Worm (Caenorhabditis elegans) whole organism, late embryonic: ENCODE measurements around the gene affl-2.

Source experiments
- ama-1 ChIP-seq: fragments of 150-350 bp; optimal IDR thresholded peaks from 2 replicates; lab custom pipeline; 2014
- ceh-19 ChIP-seq: fragments of 200-800 bp; sonication (Bioruptor generic); optimal IDR thresholded peaks from 2 replicates; lab custom pipeline; 2018; ENCODE audit warnings: mild to moderate bottlenecking, missing genetic modification characterization, missing compliant biosample characterization
- ceh-24 ChIP-seq: sonication (generic microtip); optimal IDR thresholded peaks from 2 replicates; lab custom pipeline; 2016; ENCODE audit warnings: mild to moderate bottlenecking, missing genetic modification characterization, missing compliant biosample characterization
- ceh-45 ChIP-seq: fragments of 200-800 bp; sonication (Bioruptor generic); IDR thresholded peaks from 2 replicates; pipeline ENCODE4 v1.3.6; 2022; ENCODE audit warnings: missing genetic modification reagents, missing genetic modification characterization, missing compliant biosample characterization
- dve-1 ChIP-seq: sonication (generic microtip); optimal IDR thresholded peaks from 2 replicates; lab custom pipeline; 2017; ENCODE audit warnings: antibody characterized with exemption, mild to moderate bottlenecking, missing genetic modification characterization, missing compliant biosample characterization
- elt-2 ChIP-seq: sonication (generic microtip); optimal IDR thresholded peaks from 2 replicates; lab custom pipeline; 2016; ENCODE audit warnings: missing genetic modification reagents, missing genetic modification characterization, missing compliant biosample characterization
- elt-4 ChIP-seq: sonication (generic microtip); optimal IDR thresholded peaks from 2 replicates; lab custom pipeline; 2016; ENCODE audit warnings: missing genetic modification characterization, missing compliant biosample characterization
- gmeb-2 ChIP-seq: sonication (generic microtip); optimal IDR thresholded peaks from 2 replicates; lab custom pipeline; 2016; ENCODE audit warnings: missing genetic modification characterization, inconsistent platforms, missing compliant biosample characterization
- pros-1 ChIP-seq: fragments of 150-350 bp; optimal IDR thresholded peaks from 2 replicates; lab custom pipeline; 2014; ENCODE audit warnings: missing biosample characterization, missing genetic modification reagents, missing genetic modification characterization

ce11 chrIII:418649-419048 lies 16.0 kb upstream of the affl-2 start, which contains the start of gene stim-1:
- TF ChIP-seq pros-1: no peak
- TF ChIP-seq dve-1 (tag; lab: Kevin White, UChicago): no peak
- TF ChIP-seq ceh-19 (GFP tag; lab: Kevin White, UChicago): no peak
- TF ChIP-seq ceh-45 (GFP tag; lab: Robert Waterston, UW): no peak
- no peak for TF ChIP-seq ama-1 (lab: Kevin White, UChicago)
- TF ChIP-seq gmeb-2 (tag; lab: Kevin White, UChicago): no peak
- TF ChIP-seq elt-2 (tag; lab: Kevin White, UChicago): no peak
- no peak for TF ChIP-seq ceh-24
- no peak for TF ChIP-seq elt-4 (tag; lab: Kevin White, UChicago)
